Worm (Caenorhabditis elegans) whole organism, young adult: ENCODE results near the gene arrd-8.

Source experiments
- F23B12.7 ChIP-seq: sonication (generic microtip); optimal IDR thresholded peaks from 2 replicates; lab custom pipeline; 2017; ENCODE audit warnings: missing genetic modification characterization, mild to moderate bottlenecking, missing compliant biosample characterization, antibody characterized with exemption, moderate library complexity; ENCODE audit not compliant: insufficient read depth
- ama-1 ChIP-seq, 3 experiments: fragments of 150-350 bp in 1 of 3; sonication (generic microtip) in 2 of 3; optimal IDR thresholded peaks; 2 replicates each; lab custom pipeline; 2014 to 2018; ENCODE audit warnings: missing biosample characterization in 2 of 3, missing genetic modification characterization in 2 of 3, missing genetic modification reagents in 2 of 3

DNA sequence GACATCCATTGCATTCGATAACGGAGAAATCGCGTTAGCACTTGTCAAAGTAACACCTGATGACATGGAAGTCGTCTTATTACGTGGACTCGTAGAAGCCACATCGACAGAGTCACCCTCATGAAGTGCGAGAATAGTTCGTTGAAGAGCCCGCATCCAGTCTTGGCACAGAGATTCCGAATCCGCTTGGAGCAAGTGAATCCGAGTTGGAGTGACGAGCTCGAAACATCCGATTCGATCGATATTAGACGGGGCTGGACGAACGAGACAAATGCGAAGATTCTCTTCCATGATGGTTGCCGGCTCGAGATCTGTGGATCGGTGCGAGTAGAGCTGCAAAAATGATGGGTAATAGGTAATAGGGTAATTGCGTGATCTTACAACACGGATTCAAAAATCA, 12.4 kb downstream of the arrd-8 start:
- no peak for TF ChIP-seq F23B12.7 (tag; lab: Kevin White, UChicago)
- no peak for TF ChIP-seq ama-1 (optimal IDR thresholded peaks at IDR 0.05; lab: Kevin White, UChicago)
- no peak for TF ChIP-seq ama-1 (GFP tag; optimal IDR thresholded peaks at IDR 0.05; lab: Kevin White, UChicago)
